Worm (Caenorhabditis elegans): ENCODE results near the gene K07C5.13.

ce11 chrV:10338305-10338992 is 3.4 kb upstream of the K07C5.13 start, which contains the start of gene arx-2:
- TF ChIP-seq scrt-1 (GFP tag; IDR thresholded peaks at IDR 0.05) (no peak), pes-1 (GFP tag; IDR thresholded peaks at IDR 0.05) (no peak), flt-1 (GFP tag; IDR thresholded peaks at IDR 0.05) (no peak), hmbx-1 (tag; optimal IDR thresholded peaks at IDR 0.05) (no peak), ama-1 (optimal IDR thresholded peaks at IDR 0.05) (no peak), tbx-37 (GFP tag; conservative IDR thresholded peaks at IDR 0.05) (no peak), F13C5.2 (tag; optimal IDR thresholded peaks at IDR 0.05) (no peak), hmg-4 (GFP tag; optimal IDR thresholded peaks at IDR 0.05) (no peak), ets-7 (tag; optimal IDR thresholded peaks at IDR 0.05) (no peak), ceh-13 (GFP tag; optimal IDR thresholded peaks at IDR 0.05) (no peak)

All from whole organism, early embryonic.